Worm (Caenorhabditis elegans) whole organism, L3 larva: ENCODE measurements around the gene gmps-1.
A peak's percentile ranks its signal among the peaks of the same experiment; 100 is the strongest.

Experiments used
- R02D3.7 ChIP-seq: fragments of 150-350 bp; optimal IDR thresholded peaks from 2 replicates; lab custom pipeline; 2014; ENCODE audit warnings: missing biosample characterization, missing genetic modification characterization
- ZK546.5 ChIP-seq: sonication (generic microtip); optimal IDR thresholded peaks from 2 replicates; lab custom pipeline; 2017; ENCODE audit warnings: missing biosample characterization, missing genetic modification characterization
- aly-2 ChIP-seq: fragments of 150-350 bp; optimal IDR thresholded peaks from 2 replicates; lab custom pipeline; 2014; ENCODE audit warnings: missing biosample characterization, missing genetic modification characterization
- ama-1 ChIP-seq: fragments of 150-350 bp; optimal IDR thresholded peaks from 2 replicates; lab custom pipeline; 2018
- ceh-28 ChIP-seq: fragments of 150-350 bp; optimal IDR thresholded peaks from 2 replicates; lab custom pipeline; 2014; ENCODE audit warnings: missing biosample characterization, missing genetic modification reagents, missing genetic modification characterization
- ceh-82 ChIP-seq: fragments of 150-350 bp; optimal IDR thresholded peaks from 2 replicates; lab custom pipeline; 2014; ENCODE audit warnings: missing biosample characterization, missing genetic modification characterization
- ceh-9 ChIP-seq: sonication (generic microtip); optimal IDR thresholded peaks from 2 replicates; lab custom pipeline; 2018; ENCODE audit warnings: missing biosample characterization, missing genetic modification characterization
- daf-12 ChIP-seq: fragments of 150-350 bp; optimal IDR thresholded peaks from 2 replicates; lab custom pipeline; 2014; ENCODE audit warnings: missing biosample characterization, missing genetic modification reagents, missing genetic modification characterization
- egl-27 ChIP-seq: sonication (generic microtip); optimal IDR thresholded peaks from 4 replicates; lab custom pipeline; 2017; ENCODE audit warnings: missing biosample characterization, missing genetic modification reagents, missing genetic modification characterization
- egl-5 ChIP-seq: fragments of 150-350 bp; optimal IDR thresholded peaks from 2 replicates; lab custom pipeline; 2017; ENCODE audit warnings: missing biosample characterization, missing genetic modification reagents, missing genetic modification characterization, inconsistent platforms
- elt-1 ChIP-seq: fragments of 150-350 bp; optimal IDR thresholded peaks from 2 replicates; lab custom pipeline; 2014; ENCODE audit warnings: missing biosample characterization, missing genetic modification characterization
- elt-2 ChIP-seq: sonication (generic microtip); optimal IDR thresholded peaks from 2 replicates; lab custom pipeline; 2016; ENCODE audit warnings: missing genetic modification reagents, mild to moderate bottlenecking, missing genetic modification characterization, missing compliant biosample characterization
- elt-3 ChIP-seq, 3 experiments: fragments of 150-350 bp in 1 of 3; sonication (generic microtip) in 2 of 3; optimal IDR thresholded peaks; 2 replicates in 2 of 3; 4 replicates in 1 of 3; lab custom pipeline; 2014 to 2017; ENCODE audit warnings: missing biosample characterization in 3 of 3, missing genetic modification characterization in 3 of 3
- eor-1 ChIP-seq, 2 experiments: fragments of 150-350 bp; optimal IDR thresholded peaks; 2 replicates each; lab custom pipeline; 2014 to 2018; ENCODE audit warnings: missing biosample characterization in 2 of 2, missing genetic modification characterization in 2 of 2
- fkh-10 ChIP-seq: sonication (generic microtip); optimal IDR thresholded peaks from 2 replicates; lab custom pipeline; 2017; ENCODE audit warnings: missing biosample characterization, missing genetic modification reagents, missing genetic modification characterization
- fkh-2 ChIP-seq: fragments of 150-350 bp; optimal IDR thresholded peaks from 2 replicates; lab custom pipeline; 2014; ENCODE audit warnings: missing biosample characterization, missing genetic modification reagents, missing genetic modification characterization
- fos-1 ChIP-seq: fragments of 150-350 bp; optimal IDR thresholded peaks from 2 replicates; lab custom pipeline; 2014; ENCODE audit warnings: missing biosample characterization, missing genetic modification characterization
- hmg-11 ChIP-seq: sonication (generic microtip); optimal IDR thresholded peaks from 2 replicates; lab custom pipeline; 2016; ENCODE audit warnings: missing genetic modification characterization, missing compliant biosample characterization
- jun-1 ChIP-seq: fragments of 150-350 bp; optimal IDR thresholded peaks from 2 replicates; lab custom pipeline; 2014; ENCODE audit warnings: missing biosample characterization, missing genetic modification reagents, missing genetic modification characterization
- lin-15B ChIP-seq: fragments of 150-350 bp; optimal IDR thresholded peaks from 2 replicates; lab custom pipeline; 2014; ENCODE audit warnings: missing biosample characterization, missing genetic modification characterization
- lin-39 ChIP-seq: fragments of 150-350 bp; optimal IDR thresholded peaks from 2 replicates; lab custom pipeline; 2018; ENCODE audit warnings: missing biosample characterization, missing genetic modification reagents, missing genetic modification characterization
- lsy-12 ChIP-seq: sonication (generic microtip); optimal IDR thresholded peaks from 2 replicates; lab custom pipeline; 2016; ENCODE audit warnings: mild to moderate bottlenecking, missing genetic modification characterization, missing compliant biosample characterization
- mml-1 ChIP-seq: fragments of 150-350 bp; sonication (generic microtip); optimal IDR thresholded peaks from 3 replicates; lab custom pipeline; 2014; ENCODE audit warnings: missing biosample characterization, missing genetic modification characterization
- nfya-1 ChIP-seq: sonication (generic microtip); optimal IDR thresholded peaks from 2 replicates; lab custom pipeline; 2017; ENCODE audit warnings: missing genetic modification characterization, mild to moderate bottlenecking, missing compliant biosample characterization, antibody characterized with exemption, moderate library complexity; ENCODE audit not compliant: insufficient read depth
- nhr-11 ChIP-seq: fragments of 150-350 bp; optimal IDR thresholded peaks from 2 replicates; lab custom pipeline; 2014; ENCODE audit warnings: missing biosample characterization, missing genetic modification characterization
- nhr-12 ChIP-seq: fragments of 150-350 bp; optimal IDR thresholded peaks from 2 replicates; lab custom pipeline; 2014; ENCODE audit warnings: missing biosample characterization, missing genetic modification characterization
- nhr-23 ChIP-seq: fragments of 150-350 bp; optimal IDR thresholded peaks from 2 replicates; lab custom pipeline; 2014; ENCODE audit warnings: missing biosample characterization, missing genetic modification reagents, missing genetic modification characterization
- nhr-25 ChIP-seq: sonication (generic microtip); optimal IDR thresholded peaks from 2 replicates; lab custom pipeline; 2017; ENCODE audit warnings: missing biosample characterization, missing genetic modification characterization
- nhr-43 ChIP-seq: sonication (generic microtip); optimal IDR thresholded peaks from 2 replicates; lab custom pipeline; 2016; ENCODE audit warnings: mild to moderate bottlenecking, missing genetic modification characterization, missing compliant biosample characterization; ENCODE audit not compliant: poor library complexity, severe bottlenecking
- nhr-67 ChIP-seq: fragments of 150-350 bp; optimal IDR thresholded peaks from 2 replicates; lab custom pipeline; 2014; ENCODE audit warnings: missing biosample characterization, missing genetic modification characterization
- nhr-77 ChIP-seq: fragments of 150-350 bp; optimal IDR thresholded peaks from 2 replicates; lab custom pipeline; 2014; ENCODE audit warnings: missing biosample characterization, missing genetic modification characterization
- pha-4 ChIP-seq: fragments of 150-350 bp; optimal IDR thresholded peaks from 2 replicates; lab custom pipeline; 2014; ENCODE audit warnings: missing biosample characterization, missing genetic modification reagents, missing genetic modification characterization
- pqm-1 ChIP-seq: fragments of 150-350 bp; optimal IDR thresholded peaks from 2 replicates; lab custom pipeline; 2017; ENCODE audit warnings: missing biosample characterization, missing genetic modification characterization, inconsistent platforms
- snpc-4 ChIP-seq: fragments of 150-350 bp; optimal IDR thresholded peaks from 2 replicates; lab custom pipeline; 2014; ENCODE audit warnings: missing biosample characterization, missing genetic modification characterization
- unc-39 ChIP-seq: sonication (generic microtip); optimal IDR thresholded peaks from 4 replicates; lab custom pipeline; 2017; ENCODE audit warnings: missing biosample characterization, missing genetic modification characterization
- unc-62 ChIP-seq: fragments of 150-350 bp; sonication (generic microtip); optimal IDR thresholded peaks from 4 replicates; lab custom pipeline; 2014; ENCODE audit warnings: missing biosample characterization, missing genetic modification reagents, missing genetic modification characterization
- zag-1 ChIP-seq: fragments of 150-350 bp; optimal IDR thresholded peaks from 2 replicates; lab custom pipeline; 2014; ENCODE audit warnings: missing biosample characterization, missing genetic modification characterization
- ztf-11 ChIP-seq: fragments of 150-350 bp; optimal IDR thresholded peaks from 2 replicates; lab custom pipeline; 2014; ENCODE audit warnings: missing biosample characterization, missing genetic modification characterization
- ztf-4 ChIP-seq: fragments of 150-350 bp; optimal IDR thresholded peaks from 2 replicates; lab custom pipeline; 2014; ENCODE audit warnings: missing biosample characterization, missing genetic modification characterization

The gmps-1 gene

DNA sequence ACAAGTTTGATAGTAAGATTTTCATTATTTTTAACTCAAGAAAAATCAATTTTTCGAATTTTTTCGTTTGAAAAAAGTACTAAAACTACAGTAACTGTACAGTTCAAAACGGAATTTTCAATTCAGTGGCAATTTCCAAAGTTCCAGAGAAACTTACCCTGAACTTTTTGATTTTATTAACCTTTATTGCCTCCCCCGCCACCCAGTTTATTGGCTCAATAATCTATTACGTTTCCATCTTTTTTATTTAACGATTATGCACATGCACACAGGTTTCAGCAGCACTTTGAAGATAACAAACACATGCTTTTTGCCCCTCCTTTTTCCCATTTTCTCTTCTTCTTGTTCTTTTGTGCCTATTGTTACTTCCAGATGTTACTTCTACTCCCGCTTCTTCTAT is 12.1 kb upstream of the gmps-1 start, which contains the start of gene lurp-1:
TSS of gene lurp-1 (plus strand) at position 301 of the 400 bp plus-strand sequence.
- TF ChIP-seq nhr-43 (tag; lab: Kevin White, UChicago) (no peak), nhr-77 (no peak), mml-1 (tag; lab: Kevin White, UChicago) (no peak), eor-1 (tag; optimal IDR thresholded peaks at IDR 0.05; lab: Kevin White, UChicago) (no peak), zag-1 (tag; lab: Kevin White, UChicago) (no peak)

- TF ChIP-seq eor-1 (tag; optimal IDR thresholded peaks at IDR 0.05; lab: Kevin White, UChicago), result no peak
- TF ChIP-seq hmg-11, result no peak
- TF ChIP-seq lin-39 (tag; lab: Kevin White, UChicago), result no peak
These were observed 5.1 kb upstream of the gmps-1 start, which contains the start of gene orc-2 for ce11 chrII:10873631-10874030. TSS of gene orc-2 (plus strand) at chrII:10873931.

- TF ChIP-seq nfya-1 (tag; lab: Kevin White, UChicago) (peak; percentile 90), elt-1 (tag; lab: Kevin White, UChicago) (peak; percentile 30), egl-5 (tag; lab: Kevin White, UChicago) (peak; percentile 62), nhr-23 (tag; lab: Kevin White, UChicago) (peak; percentile 83), aly-2 (tag; lab: Kevin White, UChicago) (no peak), ceh-28 (tag; lab: Kevin White, UChicago) (peak; percentile 39), nhr-43 (tag; lab: Kevin White, UChicago) (peak; percentile 75), ceh-82 (tag; lab: Kevin White, UChicago) (peak; percentile 63), lin-39 (tag; lab: Kevin White, UChicago) (peak; percentile 80), elt-2 (peak; percentile 29), zag-1 (tag; lab: Kevin White, UChicago) (no peak), nhr-25 (tag; lab: Kevin White, UChicago) (peak; percentile 82), fkh-10 (GFP tag; lab: Kevin White, UChicago) (peak; percentile 31), R02D3.7 (peak; percentile 98), ztf-4 (tag; lab: Kevin White, UChicago) (no peak), daf-12 (tag; lab: Kevin White, UChicago) (no peak), snpc-4 (tag; lab: Kevin White, UChicago) (peak; percentile 87), hmg-11 (peak; percentile 60), unc-62 (no peak), lin-15B (peak; percentile 93), lsy-12 (tag; lab: Kevin White, UChicago) (peak; percentile 16), pha-4 (tag; lab: Kevin White, UChicago) (peak; percentile 89), ceh-9 (tag; lab: Kevin White, UChicago) (no peak)
These were observed 4.0 kb upstream of the gmps-1 start, which contains the start of the genes cyn-4 and copz-1 for ce11 chrII:10872541-10872940. TSS of gene cyn-4 (minus strand) at chrII:10872611. TSS of gene copz-1 (plus strand) at chrII:10872879.

- TF ChIP-seq nhr-77 (no peak), ceh-9 (tag; lab: Kevin White, UChicago) (no peak), nhr-25 (tag; lab: Kevin White, UChicago) (no peak), unc-39 (tag; lab: Kevin White, UChicago) (no peak), lsy-12 (tag; lab: Kevin White, UChicago) (no peak), zag-1 (tag; lab: Kevin White, UChicago) (no peak), lin-39 (tag; lab: Kevin White, UChicago) (no peak), unc-62 (no peak), egl-5 (tag; lab: Kevin White, UChicago) (no peak), egl-27 (tag; lab: Kevin White, UChicago) (no peak), elt-1 (tag; lab: Kevin White, UChicago) (no peak), ceh-82 (tag; lab: Kevin White, UChicago) (no peak), hmg-11 (no peak), ZK546.5 (no peak), R02D3.7 (no peak), jun-1 (tag; lab: Kevin White, UChicago) (no peak), ztf-11 (no peak), nhr-11 (tag; lab: Kevin White, UChicago) (no peak), fkh-2 (tag; lab: Kevin White, UChicago) (no peak)
These were observed 2.2 kb upstream of the gmps-1 start for ce11 chrII:10870698-10871097.

ce11 chrII:10867219-10867618 is 1.3 kb downstream of the gmps-1 start:
- TF ChIP-seq nhr-25 (tag; lab: Kevin White, UChicago) (no peak), nhr-12 (no peak), pha-4 (tag; lab: Kevin White, UChicago) (peak; percentile 57), nhr-67 (no peak), daf-12 (tag; lab: Kevin White, UChicago) (no peak), nhr-23 (tag; lab: Kevin White, UChicago) (no peak), ceh-82 (tag; lab: Kevin White, UChicago) (no peak), nfya-1 (tag; lab: Kevin White, UChicago) (peak; percentile 43), ama-1 (lab: Kevin White, UChicago) (no peak), elt-1 (tag; lab: Kevin White, UChicago) (no peak), egl-5 (tag; lab: Kevin White, UChicago) (no peak), nhr-11 (tag; lab: Kevin White, UChicago) (no peak), pqm-1 (peak; percentile 64), hmg-11 (peak; percentile 35), elt-3 (tag; optimal IDR thresholded peaks at IDR 0.05; lab: Kevin White, UChicago) (no peak), elt-2 (peak; percentile 55), nhr-43 (tag; lab: Kevin White, UChicago) (no peak), egl-27 (tag; lab: Kevin White, UChicago) (no peak), zag-1 (tag; lab: Kevin White, UChicago) (no peak), fos-1 (tag; lab: Kevin White, UChicago) (no peak)
